Worm (Caenorhabditis elegans) whole organism, L1 larva: Measurements from ENCODE around the gene K10B3.5.
A peak's percentile ranks its signal among the peaks of the same experiment; 100 is the strongest.

ENCODE experiments used
- C04F5.9 ChIP-seq: sonication (generic microtip); optimal IDR thresholded peaks from 2 replicates; lab custom pipeline; 2016; ENCODE audit warnings: missing genetic modification characterization, missing compliant biosample characterization
- C34B4.2 ChIP-seq: sonication (generic microtip); optimal IDR thresholded peaks from 2 replicates; lab custom pipeline; 2017; ENCODE audit warnings: mild to moderate bottlenecking, missing genetic modification characterization, missing compliant biosample characterization
- Y116A8C.19 ChIP-seq: sonication (generic microtip); optimal IDR thresholded peaks from 2 replicates; lab custom pipeline; 2016; ENCODE audit warnings: missing compliant biosample characterization, missing genetic modification characterization, borderline replicate concordance
- aly-2 ChIP-seq: fragments of 150-350 bp; optimal IDR thresholded peaks from 2 replicates; lab custom pipeline; 2014; ENCODE audit warnings: missing biosample characterization, missing genetic modification characterization
- ama-1 ChIP-seq: fragments of 150-350 bp; optimal IDR thresholded peaks from 2 replicates; lab custom pipeline; 2014
- ceh-82 ChIP-seq, 3 experiments: fragments of 150-350 bp in 1 of 3; sonication (generic microtip) in 2 of 3; optimal IDR thresholded peaks; 2 replicates each; lab custom pipeline; 2014 to 2017; ENCODE audit warnings: missing biosample characterization in 3 of 3, missing genetic modification characterization in 3 of 3
- ces-1 ChIP-seq: fragments of 150-350 bp; optimal IDR thresholded peaks from 2 replicates; lab custom pipeline; 2014; ENCODE audit warnings: missing biosample characterization, missing genetic modification reagents, missing genetic modification characterization
- dpl-1 ChIP-seq, 3 experiments: fragments of 150-350 bp in 2 of 3; sonication (generic microtip) in 1 of 3; optimal IDR thresholded peaks; 2 replicates each; lab custom pipeline; 2014 to 2017; ENCODE audit warnings: missing biosample characterization in 3 of 3, missing genetic modification characterization in 3 of 3, missing genetic modification reagents in 3 of 3
- dsc-1 ChIP-seq: sonication (generic microtip); optimal IDR thresholded peaks from 2 replicates; lab custom pipeline; 2016; ENCODE audit warnings: mild to moderate bottlenecking, missing genetic modification characterization, missing compliant biosample characterization
- egl-27 ChIP-seq, 2 experiments: fragments of 150-350 bp in 1 of 2; sonication (generic microtip); optimal IDR thresholded peaks; 3 replicates each; lab custom pipeline; 2017 to 2018; ENCODE audit warnings: missing biosample characterization in 2 of 2, missing genetic modification characterization in 2 of 2, missing genetic modification reagents in 2 of 2
- elt-3 ChIP-seq, 6 experiments: fragments of 150-350 bp in 1 of 6; sonication (generic microtip); optimal IDR thresholded peaks; 2 replicates each; lab custom pipeline; 2017 to 2018; ENCODE audit warnings: missing biosample characterization in 6 of 6, missing genetic modification characterization in 6 of 6, inconsistent platforms in 1 of 6
- fkh-10 ChIP-seq: sonication (generic microtip); optimal IDR thresholded peaks from 2 replicates; lab custom pipeline; 2017; ENCODE audit warnings: missing biosample characterization, missing genetic modification reagents, missing genetic modification characterization
- fkh-4 ChIP-seq: sonication (generic microtip); optimal IDR thresholded peaks from 2 replicates; lab custom pipeline; 2016; ENCODE audit warnings: missing compliant biosample characterization, missing genetic modification characterization, borderline replicate concordance
- fkh-8 ChIP-seq: sonication (generic microtip); optimal IDR thresholded peaks from 2 replicates; lab custom pipeline; 2016; ENCODE audit warnings: mild to moderate bottlenecking, missing genetic modification characterization, missing compliant biosample characterization
- grh-1 ChIP-seq: fragments of 200-800 bp; sonication (Bioruptor generic); IDR thresholded peaks from 2 replicates; pipeline ENCODE4 v1.3.6; 2022; ENCODE audit warnings: missing genetic modification reagents, missing genetic modification characterization, missing compliant biosample characterization
- irx-1 ChIP-seq: sonication (generic microtip); optimal IDR thresholded peaks from 2 replicates; lab custom pipeline; 2016; ENCODE audit warnings: missing genetic modification characterization, missing compliant biosample characterization
- isw-1 ChIP-seq: fragments of 200-800 bp; sonication (Bioruptor generic); IDR thresholded peaks from 2 replicates; pipeline ENCODE4 v1.3.6; 2022; ENCODE audit warnings: missing genetic modification characterization, missing compliant biosample characterization
- lin-14 ChIP-seq: fragments of 200-800 bp; sonication (Bioruptor generic); optimal IDR thresholded peaks from 2 replicates; lab custom pipeline; 2018; ENCODE audit warnings: mild to moderate bottlenecking, missing genetic modification characterization, moderate library complexity, missing compliant biosample characterization
- lin-15B ChIP-seq: fragments of 150-350 bp; sonication (generic microtip); optimal IDR thresholded peaks from 3 replicates; lab custom pipeline; 2014; ENCODE audit warnings: missing biosample characterization, missing genetic modification characterization
- lin-35 ChIP-seq, 2 experiments: fragments of 150-350 bp; optimal IDR thresholded peaks; 2 replicates each; lab custom pipeline; 2014; ENCODE audit warnings: missing biosample characterization in 2 of 2, missing genetic modification characterization in 2 of 2, missing genetic modification reagents in 2 of 2
- mab-9 ChIP-seq: fragments of 200-800 bp; sonication (Bioruptor generic); IDR thresholded peaks from 2 replicates; pipeline ENCODE4 v1.3.6; 2022; ENCODE audit warnings: missing genetic modification reagents, missing genetic modification characterization, missing compliant biosample characterization
- mdl-1 ChIP-seq, 2 experiments: fragments of 150-350 bp; optimal IDR thresholded peaks; 2 replicates each; lab custom pipeline; 2014 to 2017; ENCODE audit warnings: missing biosample characterization in 2 of 2, missing genetic modification characterization in 2 of 2, inconsistent platforms in 1 of 2
- mef-2 ChIP-seq: fragments of 150-350 bp; optimal IDR thresholded peaks from 2 replicates; lab custom pipeline; 2014; ENCODE audit warnings: missing biosample characterization, missing genetic modification characterization
- nhr-12 ChIP-seq: sonication (generic microtip); optimal IDR thresholded peaks from 2 replicates; lab custom pipeline; 2017; ENCODE audit warnings: missing biosample characterization, missing genetic modification characterization
- nhr-20 ChIP-seq: sonication (generic microtip); optimal IDR thresholded peaks from 2 replicates; lab custom pipeline; 2016; ENCODE audit warnings: mild to moderate bottlenecking, missing genetic modification characterization, missing compliant biosample characterization
- nhr-71 ChIP-seq: sonication (generic microtip); optimal IDR thresholded peaks from 2 replicates; lab custom pipeline; 2016; ENCODE audit warnings: mild to moderate bottlenecking, missing genetic modification characterization, moderate library complexity, missing compliant biosample characterization
- nhr-77 ChIP-seq: fragments of 150-350 bp; optimal IDR thresholded peaks from 2 replicates; lab custom pipeline; 2014; ENCODE audit warnings: missing biosample characterization, missing genetic modification characterization
- nhr-84 ChIP-seq: sonication (generic microtip); optimal IDR thresholded peaks from 2 replicates; lab custom pipeline; 2017; ENCODE audit warnings: missing biosample characterization, missing genetic modification characterization
- nhr-90 ChIP-seq: sonication (generic microtip); optimal IDR thresholded peaks from 2 replicates; lab custom pipeline; 2016; ENCODE audit warnings: mild to moderate bottlenecking, missing genetic modification characterization, missing compliant biosample characterization; ENCODE audit not compliant: poor library complexity
- pag-3 ChIP-seq: sonication (generic microtip); optimal IDR thresholded peaks from 2 replicates; lab custom pipeline; 2017; ENCODE audit warnings: missing genetic modification characterization, mild to moderate bottlenecking, missing compliant biosample characterization, antibody characterized with exemption, borderline replicate concordance; ENCODE audit not compliant: insufficient read depth
- pqm-1 ChIP-seq: sonication (generic microtip); optimal IDR thresholded peaks from 3 replicates; lab custom pipeline; 2017; ENCODE audit warnings: missing biosample characterization, missing genetic modification characterization
- rnt-1 ChIP-seq: sonication (generic microtip); optimal IDR thresholded peaks from 2 replicates; lab custom pipeline; 2016; ENCODE audit warnings: mild to moderate bottlenecking, missing genetic modification characterization, moderate library complexity, missing compliant biosample characterization
- snpc-4 ChIP-seq: fragments of 150-350 bp; optimal IDR thresholded peaks from 2 replicates; lab custom pipeline; 2014; ENCODE audit warnings: missing biosample characterization, missing genetic modification characterization
- snu-23 ChIP-seq: sonication (generic microtip); optimal IDR thresholded peaks from 2 replicates; lab custom pipeline; 2016; ENCODE audit warnings: missing genetic modification characterization, missing compliant biosample characterization
- sptf-1 ChIP-seq: fragments of 150-350 bp; optimal IDR thresholded peaks from 2 replicates; lab custom pipeline; 2014; ENCODE audit warnings: missing biosample characterization, missing genetic modification characterization
- swsn-7 ChIP-seq: sonication (generic microtip); optimal IDR thresholded peaks from 2 replicates; lab custom pipeline; 2016; ENCODE audit warnings: missing genetic modification characterization, missing compliant biosample characterization
- tbx-2 ChIP-seq: sonication (generic microtip); optimal IDR thresholded peaks from 2 replicates; lab custom pipeline; 2016; ENCODE audit warnings: missing genetic modification characterization, missing compliant biosample characterization
- unc-62 ChIP-seq: fragments of 150-350 bp; optimal IDR thresholded peaks from 2 replicates; lab custom pipeline; 2014; ENCODE audit warnings: missing biosample characterization, missing genetic modification reagents, missing genetic modification characterization
- unc-86 ChIP-seq: sonication (generic microtip); optimal IDR thresholded peaks from 2 replicates; lab custom pipeline; 2016; ENCODE audit warnings: missing genetic modification characterization, missing compliant biosample characterization

Gene K10B3.5

DNA sequence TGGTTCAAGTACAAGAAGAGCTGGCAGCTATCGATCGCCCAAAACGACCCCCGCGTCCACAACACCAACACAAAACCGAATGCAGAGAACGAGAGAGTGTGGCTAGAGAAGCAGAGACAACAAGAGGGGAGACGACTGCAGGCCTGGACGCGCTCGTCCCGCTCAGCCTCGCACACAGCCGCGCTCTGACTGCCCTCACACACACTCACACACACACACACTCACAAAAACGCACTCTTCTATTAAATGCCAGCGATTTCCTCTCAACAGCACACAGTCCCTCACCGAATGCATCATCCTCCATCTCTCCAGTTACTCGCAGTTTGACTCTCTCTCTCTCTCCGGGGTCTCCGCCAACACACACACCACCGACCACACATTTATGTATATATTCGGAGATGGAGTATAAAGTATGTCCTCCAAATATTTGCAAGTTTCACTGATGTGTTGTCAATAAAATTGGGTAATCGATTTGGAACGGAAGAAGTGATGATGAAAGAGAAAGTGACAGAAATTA, 21.4 kb upstream of the K10B3.5 start (continued):
- TF ChIP-seq fkh-10 (GFP tag; lab: Kevin White, UChicago) (peak; percentile 92), nhr-84 (tag; lab: Kevin White, UChicago) (no peak), fkh-4 (tag; lab: Kevin White, UChicago) (peak; percentile 14), grh-1 (GFP tag; lab: Robert Waterston, UW) (0 out of 2 replicates have a peak, but pooled peaks have one; percentile 48), nhr-90 (tag; lab: Kevin White, UChicago) (peak; percentile 86), mef-2 (tag; lab: Kevin White, UChicago) (peak; percentile 83), rnt-1 (tag; lab: Kevin White, UChicago) (peak; percentile 86), mab-9 (GFP tag; lab: Robert Waterston, UW) (peak; percentile 58; the same call in 1 of the 2 replicates), pag-3 (peak; percentile 61), Y116A8C.19 (tag; lab: Kevin White, UChicago) (no peak), egl-27 (tag; optimal IDR thresholded peaks at IDR 0.05; lab: Kevin White, UChicago) (peak; percentile 85 to 90), mdl-1 (tag; optimal IDR thresholded peaks at IDR 0.05; lab: Kevin White, UChicago) (peak in 1 of 2 experiments; percentile 91), pqm-1 (peak; percentile 73), unc-86 (tag; lab: Kevin White, UChicago) (peak; percentile 91)
- TF ChIP-seq, all 84 proteins: peak for 62

DNA sequence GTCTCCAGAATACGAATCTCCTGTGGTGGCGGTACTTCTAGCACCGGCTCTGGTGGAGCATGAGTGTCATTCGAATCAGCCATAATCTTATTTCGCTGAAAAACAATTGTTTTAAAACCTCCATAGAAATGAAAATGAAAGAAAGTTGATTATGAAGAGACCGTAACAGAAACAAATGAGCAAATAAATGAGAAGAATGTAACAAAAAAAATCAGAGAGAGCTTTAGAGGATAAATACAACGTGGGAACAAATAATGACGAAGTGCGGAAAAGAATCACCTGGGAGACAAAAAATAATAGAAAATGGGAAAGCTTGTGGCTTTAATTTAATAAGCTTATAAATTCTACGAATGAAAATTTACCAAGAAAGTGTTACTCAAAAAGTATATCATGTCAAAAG, 20.7 kb upstream of the K10B3.5 start, which contains the start of gene spc-1:
spc-1 (minus strand) TSS at position 101 of the 400 bp plus-strand sequence.
- TF ChIP-seq nhr-20 (tag; lab: Kevin White, UChicago), result no peak
- no peak for TF ChIP-seq Y116A8C.19 (tag; lab: Kevin White, UChicago)
- TF ChIP-seq dsc-1 (tag; lab: Kevin White, UChicago), result no peak
- no peak for TF ChIP-seq nhr-90 (tag; lab: Kevin White, UChicago)
- TF ChIP-seq dpl-1 (GFP tag; optimal IDR thresholded peaks at IDR 0.05; lab: Kevin White, UChicago), result no peak
- TF ChIP-seq lin-15B, result no peak
- no peak for TF ChIP-seq lin-35 (GFP tag; optimal IDR thresholded peaks at IDR 0.05; lab: Kevin White, UChicago)
- no peak for TF ChIP-seq ama-1 (lab: Kevin White, UChicago)
- TF ChIP-seq snpc-4 (tag; lab: Kevin White, UChicago), result no peak
- TF ChIP-seq unc-62 (GFP tag; lab: Kevin White, UChicago), result no peak
- TF ChIP-seq irx-1 (tag; lab: Kevin White, UChicago), result no peak
- no peak for TF ChIP-seq fkh-8 (tag; lab: Kevin White, UChicago)
- no peak for TF ChIP-seq C04F5.9
- TF ChIP-seq nhr-12, result no peak

DNA sequence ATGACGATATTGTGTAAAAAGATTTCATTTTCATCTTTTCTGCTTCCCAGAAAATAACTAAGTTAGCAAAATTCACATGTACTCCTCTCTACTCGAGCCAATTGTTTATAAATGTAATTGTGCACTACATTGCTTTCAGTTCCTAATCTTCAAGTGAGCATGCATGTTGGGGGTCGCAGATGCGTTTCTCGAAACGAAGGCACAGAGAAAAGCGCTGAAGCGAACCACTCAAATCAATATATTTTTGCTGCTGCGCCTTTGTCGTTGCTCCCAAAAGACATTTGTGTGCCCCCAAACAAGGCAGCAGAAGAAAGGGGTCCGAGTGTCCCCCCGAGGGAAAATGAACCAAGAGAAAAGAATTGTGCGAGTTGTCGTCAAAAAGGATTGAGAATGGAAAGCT, 20.0 kb upstream of the K10B3.5 start:
- peak; percentile 42 for TF ChIP-seq nhr-71
- no peak for TF ChIP-seq nhr-77 (tag; lab: Kevin White, UChicago)
- no peak for TF ChIP-seq dpl-1 (GFP tag; optimal IDR thresholded peaks at IDR 0.05; lab: Kevin White, UChicago)
- TF ChIP-seq isw-1 (GFP tag; lab: Robert Waterston, UW), result 0 out of 2 replicates have a peak, but pooled peaks have one; percentile 5
- peak; percentile 13 for TF ChIP-seq snu-23 (GFP tag; lab: Kevin White, UChicago)
- no peak for TF ChIP-seq sptf-1
- TF ChIP-seq ceh-82 (tag; optimal IDR thresholded peaks at IDR 0.05; lab: Kevin White, UChicago), result peak in 2 of 3 experiments; percentile 1 to 52
- TF ChIP-seq tbx-2 (tag; lab: Kevin White, UChicago), result peak; percentile 43
- peak; percentile 88 for TF ChIP-seq lin-14 (GFP tag; lab: Kevin White, UChicago)
- peak; percentile 20 for TF ChIP-seq swsn-7 (tag; lab: Kevin White, UChicago)
- no peak for TF ChIP-seq aly-2
- TF ChIP-seq fkh-10 (GFP tag; lab: Kevin White, UChicago), result peak; percentile 30
- peak; percentile 40 for TF ChIP-seq ces-1 (GFP tag; lab: Kevin White, UChicago)
- TF ChIP-seq C34B4.2, result no peak
- TF ChIP-seq elt-3 (tag; optimal IDR thresholded peaks at IDR 0.05; lab: Kevin White, UChicago), result no peak
